Worm (Caenorhabditis elegans) whole organism, late embryonic: ENCODE data around the gene C29E4.12.

Experiments used
- C38D4.7 ChIP-seq: fragments of 200-800 bp; sonication (Bioruptor generic); optimal IDR thresholded peaks from 2 replicates; lab custom pipeline; 2018; ENCODE audit warnings: mild to moderate bottlenecking, missing genetic modification characterization, moderate library complexity, missing compliant biosample characterization
- F13H6.1 ChIP-seq: sonication (generic microtip); optimal IDR thresholded peaks from 2 replicates; lab custom pipeline; 2016; ENCODE audit warnings: missing genetic modification characterization, missing compliant biosample characterization
- K09A11.1 ChIP-seq: sonication (generic microtip); optimal IDR thresholded peaks from 2 replicates; lab custom pipeline; 2017; ENCODE audit warnings: antibody characterized with exemption, mild to moderate bottlenecking, missing genetic modification characterization, missing compliant biosample characterization; ENCODE audit not compliant: insufficient read depth
- T23F11.4 ChIP-seq: fragments of 200-800 bp; sonication (Bioruptor generic); optimal IDR thresholded peaks from 2 replicates; lab custom pipeline; 2018; ENCODE audit warnings: mild to moderate bottlenecking, missing genetic modification characterization, missing compliant biosample characterization
- ceh-14 ChIP-seq: sonication (generic microtip); optimal IDR thresholded peaks from 2 replicates; lab custom pipeline; 2016; ENCODE audit warnings: missing genotype, missing genetic modification characterization, missing compliant biosample characterization
- ceh-18 ChIP-seq: sonication (generic microtip); optimal IDR thresholded peaks from 2 replicates; lab custom pipeline; 2016; ENCODE audit warnings: missing genetic modification characterization, missing compliant biosample characterization
- ceh-2 ChIP-seq: sonication (generic microtip); optimal IDR thresholded peaks from 2 replicates; lab custom pipeline; 2016; ENCODE audit warnings: missing genotype, missing genetic modification characterization, missing compliant biosample characterization
- ceh-22 ChIP-seq: sonication (generic microtip); optimal IDR thresholded peaks from 2 replicates; lab custom pipeline; 2017; ENCODE audit warnings: missing biosample characterization, missing genetic modification characterization
- ceh-30 ChIP-seq: fragments of 150-350 bp; optimal IDR thresholded peaks from 2 replicates; lab custom pipeline; 2014; ENCODE audit warnings: missing biosample characterization, missing genetic modification characterization
- ceh-31 ChIP-seq: sonication (generic microtip); optimal IDR thresholded peaks from 2 replicates; lab custom pipeline; 2016; ENCODE audit warnings: missing genetic modification characterization, missing compliant biosample characterization
- ceh-34 ChIP-seq: sonication (generic microtip); optimal IDR thresholded peaks from 2 replicates; lab custom pipeline; 2016; ENCODE audit warnings: mild to moderate bottlenecking, missing genetic modification characterization, missing compliant biosample characterization
- ceh-45 ChIP-seq: fragments of 200-800 bp; sonication (Bioruptor generic); IDR thresholded peaks from 2 replicates; pipeline ENCODE4 v1.3.6; 2022; ENCODE audit warnings: missing genetic modification reagents, missing genetic modification characterization, missing compliant biosample characterization
- ceh-48 ChIP-seq: sonication (generic microtip); optimal IDR thresholded peaks from 2 replicates; lab custom pipeline; 2016; ENCODE audit warnings: missing genetic modification characterization, inconsistent platforms, missing compliant biosample characterization
- ceh-9 ChIP-seq: sonication (generic microtip); optimal IDR thresholded peaks from 2 replicates; lab custom pipeline; 2016; ENCODE audit warnings: mild to moderate bottlenecking, missing genetic modification characterization, inconsistent platforms, missing compliant biosample characterization
- dve-1 ChIP-seq: sonication (generic microtip); optimal IDR thresholded peaks from 2 replicates; lab custom pipeline; 2017; ENCODE audit warnings: antibody characterized with exemption, mild to moderate bottlenecking, missing genetic modification characterization, missing compliant biosample characterization
- ets-4 ChIP-seq: sonication (generic microtip); optimal IDR thresholded peaks from 2 replicates; lab custom pipeline; 2016; ENCODE audit warnings: missing genetic modification characterization, missing compliant biosample characterization
- eyg-1 ChIP-seq: sonication (generic microtip); optimal IDR thresholded peaks from 2 replicates; lab custom pipeline; 2016; ENCODE audit warnings: missing genotype, missing genetic modification characterization, missing compliant biosample characterization
- fax-1 ChIP-seq: sonication (generic microtip); optimal IDR thresholded peaks from 2 replicates; lab custom pipeline; 2016; ENCODE audit warnings: missing genotype, missing genetic modification characterization, missing compliant biosample characterization
- fkh-10 ChIP-seq: fragments of 150-350 bp; optimal IDR thresholded peaks from 2 replicates; lab custom pipeline; 2014; ENCODE audit warnings: missing biosample characterization, missing genetic modification reagents, missing genetic modification characterization
- hlh-15 ChIP-seq: sonication (generic microtip); optimal IDR thresholded peaks from 2 replicates; lab custom pipeline; 2016; ENCODE audit warnings: missing genetic modification characterization, missing compliant biosample characterization
- hlh-30 ChIP-seq: sonication (generic microtip); optimal IDR thresholded peaks from 2 replicates; lab custom pipeline; 2017; ENCODE audit warnings: antibody characterized with exemption, missing genetic modification characterization, missing compliant biosample characterization; ENCODE audit not compliant: insufficient read depth
- hlh-6 ChIP-seq: sonication (generic microtip); optimal IDR thresholded peaks from 2 replicates; lab custom pipeline; 2016; ENCODE audit warnings: missing genotype, missing genetic modification characterization, missing compliant biosample characterization
- lin-11 ChIP-seq: fragments of 200-800 bp; sonication (Bioruptor generic); optimal IDR thresholded peaks from 2 replicates; lab custom pipeline; 2018; ENCODE audit warnings: mild to moderate bottlenecking, missing genetic modification characterization, missing compliant biosample characterization
- madf-2 ChIP-seq: sonication (generic microtip); optimal IDR thresholded peaks from 2 replicates; lab custom pipeline; 2017; ENCODE audit warnings: missing genetic modification characterization, missing compliant biosample characterization
- nhr-232 ChIP-seq: sonication (generic microtip); optimal IDR thresholded peaks from 2 replicates; lab custom pipeline; 2016; ENCODE audit warnings: missing genetic modification characterization, missing compliant biosample characterization
- npax-4 ChIP-seq: sonication (generic microtip); optimal IDR thresholded peaks from 2 replicates; lab custom pipeline; 2016; ENCODE audit warnings: missing genetic modification characterization, missing compliant biosample characterization
- pag-3 ChIP-seq: sonication (generic microtip); optimal IDR thresholded peaks from 2 replicates; lab custom pipeline; 2016; ENCODE audit warnings: missing compliant biosample characterization, missing genetic modification characterization, borderline replicate concordance
- pat-9 ChIP-seq: fragments of 200-800 bp; sonication (Bioruptor generic); optimal IDR thresholded peaks from 2 replicates; lab custom pipeline; 2018; ENCODE audit warnings: mild to moderate bottlenecking, missing genetic modification characterization, moderate library complexity, missing compliant biosample characterization
- pha-4 ChIP-seq: fragments of 150-350 bp; optimal IDR thresholded peaks from 2 replicates; lab custom pipeline; 2018; ENCODE audit warnings: missing biosample characterization, missing genetic modification reagents, missing genetic modification characterization
- ref-2 ChIP-seq: sonication (generic microtip); optimal IDR thresholded peaks from 2 replicates; lab custom pipeline; 2016; ENCODE audit warnings: missing genetic modification characterization, missing compliant biosample characterization
- sdc-2 ChIP-seq: sonication (generic microtip); optimal IDR thresholded peaks from 2 replicates; lab custom pipeline; 2016; ENCODE audit warnings: missing genotype, missing genetic modification characterization, missing compliant biosample characterization
- syd-9 ChIP-seq: sonication (generic microtip); optimal IDR thresholded peaks from 2 replicates; lab custom pipeline; 2016; ENCODE audit warnings: mild to moderate bottlenecking, missing genetic modification characterization, moderate library complexity, missing compliant biosample characterization
- tbx-2 ChIP-seq: sonication (generic microtip); optimal IDR thresholded peaks from 2 replicates; lab custom pipeline; 2016; ENCODE audit warnings: missing genetic modification characterization, missing compliant biosample characterization
- tbx-7 ChIP-seq: sonication (generic microtip); optimal IDR thresholded peaks from 2 replicates; lab custom pipeline; 2016; ENCODE audit warnings: missing genotype, missing genetic modification characterization, missing compliant biosample characterization
- ttx-3 ChIP-seq: sonication (generic microtip); optimal IDR thresholded peaks from 2 replicates; lab custom pipeline; 2016; ENCODE audit warnings: missing genetic modification reagents, missing genetic modification characterization, missing compliant biosample characterization
- unc-55 ChIP-seq: sonication (generic microtip); optimal IDR thresholded peaks from 2 replicates; lab custom pipeline; 2017; ENCODE audit warnings: missing biosample characterization, missing genetic modification reagents, missing genetic modification characterization
- unc-86 ChIP-seq: sonication (generic microtip); optimal IDR thresholded peaks from 2 replicates; lab custom pipeline; 2016; ENCODE audit warnings: missing genetic modification characterization, missing compliant biosample characterization
- zip-5 ChIP-seq: sonication (generic microtip); optimal IDR thresholded peaks from 2 replicates; lab custom pipeline; 2016; ENCODE audit warnings: missing genetic modification characterization, missing compliant biosample characterization

C29E4.12 gene

DNA sequence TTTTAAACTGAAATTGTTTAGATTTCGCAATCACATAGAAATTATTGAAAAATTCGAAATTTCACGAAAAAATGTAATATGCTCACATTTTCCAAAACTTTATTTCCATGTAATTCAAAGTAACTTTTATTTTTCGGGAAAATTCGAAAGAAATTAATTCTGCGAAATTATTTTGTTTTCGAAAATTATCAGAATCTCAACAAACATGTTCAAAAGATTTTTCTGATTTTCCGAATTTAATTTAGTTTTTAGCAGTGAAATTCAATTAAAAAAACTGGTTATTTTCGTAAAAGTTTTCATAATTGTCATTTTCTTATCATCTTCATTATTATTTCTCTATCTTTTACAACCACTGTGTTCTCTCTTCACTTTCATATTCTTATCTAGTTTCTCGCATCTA is 7.7 kb upstream of the C29E4.12 start, which contains the start of gene ran-2:
Gene ran-2 (plus strand): TSS at position 301 of the 400 bp plus-strand sequence.
- TF ChIP-seq ets-4 (tag; lab: Kevin White, UChicago) (no peak), nhr-232 (tag; lab: Kevin White, UChicago) (no peak), dve-1 (tag; lab: Kevin White, UChicago) (no peak), pag-3 (tag; lab: Kevin White, UChicago) (no peak), madf-2 (tag; lab: Kevin White, UChicago) (no peak), ceh-18 (tag; lab: Kevin White, UChicago) (no peak)

DNA sequence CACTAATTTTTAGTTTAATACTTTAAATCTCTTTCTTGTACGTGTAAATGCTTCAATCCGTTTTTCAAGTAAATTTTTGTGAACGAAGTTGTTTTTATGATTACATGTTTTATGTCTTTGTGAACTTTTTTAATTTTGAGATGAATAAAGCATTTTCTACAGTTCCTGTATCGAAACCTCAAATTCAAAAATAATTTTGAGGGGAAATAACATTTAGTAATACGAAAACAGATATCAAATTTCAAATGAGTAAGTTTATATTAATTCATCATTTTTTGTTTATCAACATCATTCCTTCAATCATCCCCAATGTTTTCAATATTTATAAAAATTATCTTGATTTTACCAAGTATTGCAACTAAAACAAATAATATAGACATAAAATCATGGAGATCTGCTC is 3.4 kb upstream of the C29E4.12 start, which contains the start of gene C29E4.10:
Gene C29E4.10 (plus strand): TSS at position 301 of the 400 bp plus-strand sequence.
- no peak for TF ChIP-seq C38D4.7 (GFP tag; lab: Kevin White, UChicago)
- TF ChIP-seq ceh-18 (tag; lab: Kevin White, UChicago): no peak
- no peak for TF ChIP-seq unc-86 (tag; lab: Kevin White, UChicago)
- no peak for TF ChIP-seq fkh-10 (GFP tag; lab: Kevin White, UChicago)
- TF ChIP-seq K09A11.1: no peak
- no peak for TF ChIP-seq fax-1 (tag; lab: Kevin White, UChicago)
- no peak for TF ChIP-seq ttx-3 (tag; lab: Kevin White, UChicago)
- TF ChIP-seq npax-4 (tag; lab: Kevin White, UChicago): no peak
- TF ChIP-seq ets-4 (tag; lab: Kevin White, UChicago): no peak
- TF ChIP-seq ref-2: no peak
- TF ChIP-seq ceh-48 (tag; lab: Kevin White, UChicago): no peak
- no peak for TF ChIP-seq F13H6.1 (tag; lab: Kevin White, UChicago)
- TF ChIP-seq ceh-14 (tag; lab: Kevin White, UChicago): no peak
- no peak for TF ChIP-seq dve-1 (tag; lab: Kevin White, UChicago)

DNA sequence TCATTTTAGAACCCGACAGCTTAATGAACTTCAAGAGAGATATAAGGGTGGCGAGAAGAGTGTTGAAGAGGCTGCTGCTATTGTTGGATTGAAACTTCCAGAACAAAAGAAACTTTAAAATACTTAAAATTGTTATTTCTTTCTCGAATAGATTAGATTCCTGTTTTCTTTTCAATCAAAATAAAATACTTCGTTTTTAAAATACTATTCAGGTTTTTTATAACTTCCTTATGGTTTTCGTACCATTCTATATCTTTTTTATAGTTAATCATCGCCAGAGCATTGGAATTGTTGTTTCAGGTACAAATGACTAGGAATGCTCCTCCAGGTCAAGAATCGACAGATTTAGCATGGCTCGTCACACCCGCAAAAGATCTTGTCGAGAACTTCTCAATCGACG is 466 bp downstream of the C29E4.12 start, which contains the start of gene kle-2:
Gene kle-2 (plus strand): TSS at position 301 of the 400 bp plus-strand sequence.
- TF ChIP-seq pha-4 (tag; lab: Kevin White, UChicago) (no peak), unc-86 (tag; lab: Kevin White, UChicago) (no peak), ceh-45 (no peak), syd-9 (tag; lab: Kevin White, UChicago) (no peak), hlh-15 (tag; lab: Kevin White, UChicago) (no peak), ceh-34 (tag; lab: Kevin White, UChicago) (no peak), hlh-6 (tag; lab: Kevin White, UChicago) (no peak), fkh-10 (GFP tag; lab: Kevin White, UChicago) (no peak), ttx-3 (tag; lab: Kevin White, UChicago) (no peak)
- TF ChIP-seq, all 69 proteins: peak for 0

DNA sequence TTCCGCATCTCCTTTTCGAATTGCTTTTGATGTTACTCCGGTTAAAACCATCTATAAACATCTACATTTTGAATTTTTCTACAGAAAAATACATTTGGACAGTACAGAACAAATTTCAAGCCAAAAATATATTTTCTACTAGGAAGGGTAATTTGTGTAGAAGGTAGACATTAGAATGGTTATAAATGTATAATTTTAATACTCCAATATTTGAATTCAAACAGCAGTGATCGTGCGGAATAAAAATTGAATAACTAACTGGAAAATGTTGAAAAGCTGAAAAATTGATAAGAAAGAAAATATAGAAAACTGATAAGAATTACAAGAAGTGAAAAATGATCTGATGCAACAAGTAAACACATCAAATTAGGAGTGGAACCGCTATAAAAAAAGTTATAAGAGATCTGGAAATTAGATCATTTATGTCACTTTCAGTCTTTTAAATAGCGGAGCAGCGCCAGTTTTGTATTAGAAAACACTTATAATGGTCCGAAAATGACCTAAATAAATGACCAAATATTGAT is 6.1 kb downstream of the C29E4.12 start, which contains the start of gene gsto-1:
Gene gsto-1 (minus strand): TSS at position 51 of the 524 bp plus-strand sequence.
- TF ChIP-seq unc-55 (GFP tag; lab: Kevin White, UChicago) (no peak), lin-11 (tag; lab: Kevin White, UChicago) (no peak), unc-86 (tag; lab: Kevin White, UChicago) (no peak), ref-2 (no peak), ceh-18 (tag; lab: Kevin White, UChicago) (no peak), pat-9 (tag; lab: Kevin White, UChicago) (no peak), ceh-9 (tag; lab: Kevin White, UChicago) (no peak), tbx-2 (no peak), F13H6.1 (tag; lab: Kevin White, UChicago) (no peak), sdc-2 (tag; lab: Kevin White, UChicago) (no peak), ceh-2 (tag; lab: Kevin White, UChicago) (no peak), tbx-7 (tag; lab: Kevin White, UChicago) (no peak), C38D4.7 (GFP tag; lab: Kevin White, UChicago) (no peak)

ce11 chrIII:7947677-7948076 is 6.7 kb downstream of the C29E4.12 start:
- TF ChIP-seq hlh-6 (tag; lab: Kevin White, UChicago) (no peak), ceh-14 (tag; lab: Kevin White, UChicago) (no peak), eyg-1 (tag; lab: Kevin White, UChicago) (no peak), C38D4.7 (GFP tag; lab: Kevin White, UChicago) (no peak), ceh-48 (tag; lab: Kevin White, UChicago) (no peak), ceh-31 (tag; lab: Kevin White, UChicago) (no peak), hlh-30 (tag; lab: Kevin White, UChicago) (no peak), ceh-18 (tag; lab: Kevin White, UChicago) (no peak), zip-5 (tag; lab: Kevin White, UChicago) (no peak), fkh-10 (GFP tag; lab: Kevin White, UChicago) (no peak), ceh-22 (tag; lab: Kevin White, UChicago) (no peak), fax-1 (tag; lab: Kevin White, UChicago) (no peak), T23F11.4 (no peak), ceh-30 (no peak)
- TF ChIP-seq, all 69 proteins: peak for 0
